Fruit fly (Drosophila melanogaster) whole organism, embryonic: ENCODE data around the gene Elp5.

ENCODE experiments used
- Abd-B ChIP-seq: fragments of 200-800 bp; sonication (Bioruptor generic); optimal IDR thresholded peaks from 2 replicates; lab custom pipeline; 2018; ENCODE audit warnings: missing biosample characterization, mild to moderate bottlenecking, missing genetic modification characterization, moderate library complexity
- Ada2b ChIP-seq: fragments of 200-800 bp; sonication (Bioruptor generic); IDR thresholded peaks from 2 replicates; pipeline ENCODE4 v1.3.6; 2022; ENCODE audit warnings: missing biosample characterization, missing genetic modification characterization
- Adf1 ChIP-seq: fragments of 200-800 bp; sonication (Bioruptor generic); IDR thresholded peaks from 2 replicates; pipeline ENCODE4 v1.3.6; 2022; ENCODE audit warnings: missing biosample characterization, missing genetic modification characterization
- Blimp-1 ChIP-seq: fragments of 200-800 bp; sonication (Bioruptor generic); optimal IDR thresholded peaks from 3 replicates; lab custom pipeline; 2018; ENCODE audit warnings: missing biosample characterization, missing genetic modification characterization, mild to moderate bottlenecking, moderate library complexity, missing genetic modification reagents
- CG11093 ChIP-seq: fragments of 200-800 bp; sonication (Bioruptor generic); IDR thresholded peaks from 3 replicates; pipeline ENCODE4 v1.3.6; 2022; ENCODE audit warnings: missing biosample characterization, missing genetic modification characterization
- CG11696 ChIP-seq: fragments of 200-800 bp; sonication (Bioruptor generic); IDR thresholded peaks from 2 replicates; pipeline ENCODE4 v1.3.6; 2022; ENCODE audit warnings: missing biosample characterization, missing genetic modification characterization
- CG12659 ChIP-seq: fragments of 200-800 bp; sonication (Bioruptor generic); optimal IDR thresholded peaks from 3 replicates; lab custom pipeline; 2017; ENCODE audit warnings: mild to moderate bottlenecking, missing biosample characterization, missing genetic modification reagents, missing genetic modification characterization
- CG13287 ChIP-seq: fragments of 200-800 bp; sonication (Bioruptor generic); IDR thresholded peaks from 2 replicates; pipeline ENCODE4 v1.3.6; 2022; ENCODE audit warnings: missing biosample characterization, missing genetic modification characterization; ENCODE audit not compliant: partially characterized antibody
- CG14860 ChIP-seq: fragments of 200-800 bp; sonication (Bioruptor generic); IDR thresholded peaks from 3 replicates; pipeline ENCODE4 v1.3.6; 2022; ENCODE audit warnings: missing biosample characterization, missing genetic modification characterization; ENCODE audit not compliant: partially characterized antibody
- CG1529 ChIP-seq: fragments of 200-800 bp; sonication (Bioruptor generic); optimal IDR thresholded peaks from 3 replicates; lab custom pipeline; 2018; ENCODE audit warnings: missing biosample characterization, missing genetic modification characterization
- CG16863 ChIP-seq: fragments of 200-800 bp; sonication (Bioruptor generic); optimal IDR thresholded peaks from 3 replicates; lab custom pipeline; 2016; ENCODE audit warnings: missing biosample characterization, missing genetic modification characterization
- CG17186 ChIP-seq: fragments of 200-800 bp; sonication (Bioruptor generic); optimal IDR thresholded peaks from 3 replicates; lab custom pipeline; 2017; ENCODE audit warnings: missing biosample characterization, missing genetic modification reagents, missing genetic modification characterization
- CG17612 ChIP-seq: fragments of 200-800 bp; sonication (Bioruptor generic); IDR thresholded peaks from 2 replicates; pipeline ENCODE4 v1.3.6; 2022; ENCODE audit warnings: missing biosample characterization, missing genetic modification characterization
- CG2116 ChIP-seq: fragments of 200-800 bp; sonication (Bioruptor generic); optimal IDR thresholded peaks from 3 replicates; lab custom pipeline; 2018; ENCODE audit warnings: missing biosample characterization, mild to moderate bottlenecking, missing genetic modification characterization
- CG32772 ChIP-seq: fragments of 200-800 bp; sonication (Bioruptor generic); IDR thresholded peaks from 2 replicates; pipeline ENCODE4 v1.3.6; 2022; ENCODE audit warnings: missing biosample characterization, missing genetic modification characterization
- CG3838 ChIP-seq: fragments of 200-800 bp; sonication (Bioruptor generic); optimal IDR thresholded peaks from 3 replicates; lab custom pipeline; 2016; ENCODE audit warnings: missing biosample characterization, missing genetic modification characterization
- CG3847 ChIP-seq: fragments of 200-800 bp; sonication (Bioruptor generic); IDR thresholded peaks from 2 replicates; pipeline ENCODE4 v1.3.6; 2022; ENCODE audit warnings: missing biosample characterization, missing genetic modification characterization
- CG6854 ChIP-seq: fragments of 200-800 bp; sonication (Bioruptor generic); optimal IDR thresholded peaks from 3 replicates; lab custom pipeline; 2017; ENCODE audit warnings: missing biosample characterization, mild to moderate bottlenecking, missing genetic modification characterization
- CG7357 ChIP-seq: fragments of 200-800 bp; sonication (Bioruptor generic); IDR thresholded peaks from 3 replicates; pipeline ENCODE4 v1.3.6; 2022; ENCODE audit warnings: missing biosample characterization, missing genetic modification characterization
- CG7928 ChIP-seq: fragments of 200-800 bp; sonication (Bioruptor generic); optimal IDR thresholded peaks from 2 replicates; lab custom pipeline; 2017; ENCODE audit warnings: missing biosample characterization, mild to moderate bottlenecking, missing genetic modification characterization
- CG8359 ChIP-seq: fragments of 200-800 bp; sonication (Bioruptor generic); optimal IDR thresholded peaks from 2 replicates; lab custom pipeline; 2017; ENCODE audit warnings: missing biosample characterization, mild to moderate bottlenecking, missing genetic modification characterization, borderline replicate concordance
- Deaf1 ChIP-seq: fragments of 200-800 bp; optimal IDR thresholded peaks from 3 replicates; lab custom pipeline; 2019; ENCODE audit warnings: missing biosample characterization, mild to moderate bottlenecking, missing genetic modification characterization, moderate library complexity
- Drgx ChIP-seq: fragments of 200-800 bp; sonication (Bioruptor generic); IDR thresholded peaks from 2 replicates; pipeline ENCODE4 v1.3.6; 2022; ENCODE audit warnings: missing biosample characterization, missing genetic modification characterization
- Gug ChIP-seq: fragments of 200-800 bp; sonication (Bioruptor generic); IDR thresholded peaks from 4 replicates; pipeline ENCODE4 v1.3.6; 2022; ENCODE audit warnings: missing biosample characterization, missing genetic modification characterization
- H2.0 ChIP-seq: fragments of 200-800 bp; sonication (Bioruptor generic); IDR thresholded peaks from 2 replicates; pipeline ENCODE4 v1.3.6; 2022; ENCODE audit warnings: missing biosample characterization, missing genetic modification characterization
- HmgD ChIP-seq: fragments of 200-800 bp; sonication (Bioruptor generic); optimal IDR thresholded peaks from 3 replicates; lab custom pipeline; 2016; ENCODE audit warnings: missing biosample characterization, missing genetic modification characterization
- Jarid2 ChIP-seq: fragments of 200-800 bp; sonication (Bioruptor generic); optimal IDR thresholded peaks from 3 replicates; lab custom pipeline; 2017; ENCODE audit warnings: mild to moderate bottlenecking, missing biosample characterization, missing genetic modification reagents, missing genetic modification characterization
- Med ChIP-seq: fragments of 200-800 bp; sonication (Bioruptor generic); peaks from one replicate; lab custom pipeline; 2016; ENCODE audit warnings: missing biosample characterization, missing genetic modification characterization, mild to moderate bottlenecking, inconsistent platforms, moderate library complexity
- Nf-YB ChIP-seq: fragments of 200-800 bp; sonication (Bioruptor generic); optimal IDR thresholded peaks from 3 replicates; lab custom pipeline; 2019; ENCODE audit warnings: missing biosample characterization, mild to moderate bottlenecking, missing genetic modification characterization, moderate library complexity
- Sry-δ ChIP-seq: fragments of 200-800 bp; sonication (Bioruptor generic); optimal IDR thresholded peaks from 2 replicates; lab custom pipeline; 2016; ENCODE audit warnings: missing biosample characterization, missing genetic modification characterization
- Tbp ChIP-seq: fragments of >200 bp; optimal IDR thresholded peaks from 2 replicates; lab custom pipeline; 2018; ENCODE audit warnings: missing biosample characterization, missing genetic modification characterization
- Trl ChIP-seq, 3 experiments: fragments of >200 bp in 2 of 3; fragments of 200-800 bp in 1 of 3; sonication (Bioruptor generic) in 1 of 3; optimal IDR thresholded peaks; 2 replicates in 1 of 3; 3 replicates in 2 of 3; lab custom pipeline; 2016 to 2017; ENCODE audit warnings: missing biosample characterization in 1 of 3, missing genetic modification characterization in 1 of 3
- amos ChIP-seq: fragments of 200-800 bp; sonication (Bioruptor generic); IDR thresholded peaks from 2 replicates; pipeline ENCODE4 v1.3.6; 2022; ENCODE audit warnings: missing biosample characterization, missing genetic modification characterization; ENCODE audit not compliant: partially characterized antibody
- az2 ChIP-seq: fragments of 200-800 bp; sonication (Bioruptor generic); optimal IDR thresholded peaks from 3 replicates; lab custom pipeline; 2016; ENCODE audit warnings: missing biosample characterization, missing genetic modification characterization
- bbx ChIP-seq: fragments of 200-800 bp; sonication (Bioruptor generic); IDR thresholded peaks from 2 replicates; pipeline ENCODE4 v1.3.6; 2022; ENCODE audit warnings: missing biosample characterization, missing genetic modification characterization; ENCODE audit not compliant: partially characterized antibody
- chm ChIP-seq: fragments of 200-800 bp; sonication (Bioruptor generic); IDR thresholded peaks from 2 replicates; pipeline ENCODE4 v1.3.6; 2022; ENCODE audit warnings: missing biosample characterization, missing genetic modification characterization
- ci ChIP-seq: fragments of 200-800 bp; sonication (Bioruptor generic); IDR thresholded peaks from 3 replicates; pipeline ENCODE4 v1.3.6; 2022; ENCODE audit warnings: missing biosample characterization, missing genetic modification characterization
- dysf ChIP-seq: fragments of 200-800 bp; sonication (Bioruptor generic); IDR thresholded peaks from 3 replicates; pipeline ENCODE4 v1.3.6; 2022; ENCODE audit warnings: missing biosample characterization, missing genetic modification characterization
- exex ChIP-seq: fragments of 200-800 bp; sonication (Bioruptor generic); optimal IDR thresholded peaks from 4 replicates; lab custom pipeline; 2018; ENCODE audit warnings: missing biosample characterization, mild to moderate bottlenecking, missing genetic modification characterization, moderate library complexity
- gem ChIP-seq: fragments of 200-800 bp; sonication (Bioruptor generic); optimal IDR thresholded peaks from 2 replicates; lab custom pipeline; 2019; ENCODE audit warnings: missing biosample characterization, mild to moderate bottlenecking, missing genetic modification characterization, moderate library complexity
- gfzf ChIP-seq: fragments of 200-800 bp; sonication (Bioruptor generic); optimal IDR thresholded peaks from 2 replicates; lab custom pipeline; 2016; ENCODE audit warnings: missing biosample characterization, mild to moderate bottlenecking, missing genetic modification characterization, moderate library complexity
- maf-S ChIP-seq: fragments of 200-800 bp; sonication (Bioruptor generic); optimal IDR thresholded peaks from 2 replicates; lab custom pipeline; 2016; ENCODE audit warnings: missing biosample characterization, missing genetic modification characterization
- nmo ChIP-seq: fragments of 200-800 bp; sonication (Bioruptor generic); optimal IDR thresholded peaks from 2 replicates; lab custom pipeline; 2018; ENCODE audit warnings: missing biosample characterization, mild to moderate bottlenecking, missing genetic modification characterization, moderate library complexity
- oc ChIP-seq: fragments of 200-800 bp; sonication (Bioruptor generic); optimal IDR thresholded peaks from 2 replicates; lab custom pipeline; 2018; ENCODE audit warnings: missing biosample characterization, mild to moderate bottlenecking, missing genetic modification characterization, moderate library complexity
- pfk ChIP-seq: fragments of 200-800 bp; sonication (Bioruptor generic); optimal IDR thresholded peaks from 2 replicates; lab custom pipeline; 2018; ENCODE audit warnings: missing biosample characterization, mild to moderate bottlenecking, missing genetic modification characterization, moderate library complexity
- row ChIP-seq: fragments of 200-800 bp; sonication (Bioruptor generic); IDR thresholded peaks from 3 replicates; pipeline ENCODE4 v1.3.6; 2022; ENCODE audit warnings: missing biosample characterization, missing genetic modification characterization
- schlank ChIP-seq: fragments of 200-800 bp; sonication (Bioruptor generic); optimal IDR thresholded peaks from 2 replicates; lab custom pipeline; 2018; ENCODE audit warnings: missing biosample characterization, mild to moderate bottlenecking, missing genetic modification characterization
- sima ChIP-seq: fragments of 200-800 bp; sonication (Bioruptor generic); optimal IDR thresholded peaks from 2 replicates; lab custom pipeline; 2016; ENCODE audit warnings: missing biosample characterization, missing genetic modification characterization
- sr ChIP-seq: fragments of 200-800 bp; sonication (Bioruptor generic); IDR thresholded peaks from 3 replicates; pipeline ENCODE4 v1.3.6; 2022; ENCODE audit warnings: missing biosample characterization, missing genetic modification characterization
- ssp ChIP-seq: fragments of 200-800 bp; sonication (Bioruptor generic); IDR thresholded peaks from 2 replicates; pipeline ENCODE4 v1.3.6; 2022; ENCODE audit warnings: missing biosample characterization, missing genetic modification characterization

Gene Elp5

dm6 chr3L:2262515-2262944 is 5.3 kb downstream of the Elp5 start, which contains the start of the genes oxt and CG13807 (continued):
- no peak for TF ChIP-seq maf-S
- TF ChIP-seq ci, result peak; percentile 94
- TF ChIP-seq Nf-YB (GFP tag; lab: Kevin White, UChicago), result peak; percentile 66
- peak; percentile 68 for TF ChIP-seq oc (tag; lab: Kevin White, UChicago)
- peak; percentile 70 for TF ChIP-seq CG17612
- TF ChIP-seq CG11093 (GFP tag; lab: Robert Waterston, UW), result peak; percentile 84
- TF ChIP-seq Drgx (GFP tag; lab: Robert Waterston, UW), result peak; percentile 85
- no peak for TF ChIP-seq HmgD (GFP tag; lab: Kevin White, UChicago)
- TF ChIP-seq Blimp-1 (GFP tag; lab: Kevin White, UChicago), result peak; percentile 76
- TF ChIP-seq Med, result peak; percentile 89
- no peak for TF ChIP-seq Trl (optimal IDR thresholded peaks at IDR 0.05; lab: Kevin White, UChicago)
- peak; percentile 58 for TF ChIP-seq Trl (GFP tag; optimal IDR thresholded peaks at IDR 0.05; lab: Kevin White, UChicago)
- TF ChIP-seq az2 (GFP tag; lab: Kevin White, UChicago), result peak; percentile 87
- TF ChIP-seq Sry-δ (GFP tag; lab: Kevin White, UChicago), result peak; percentile 46
- TF ChIP-seq row, result peak; percentile 97
- TF ChIP-seq nmo (GFP tag; lab: Kevin White, UChicago), result peak; percentile 95
- TF ChIP-seq CG13287, result peak; percentile 62
- TF ChIP-seq CG12659 (GFP tag; lab: Kevin White, UChicago), result peak; percentile 92
- peak; percentile 88 for TF ChIP-seq Abd-B (GFP tag; lab: Kevin White, UChicago)
- peak; percentile 75 for TF ChIP-seq CG7357
- peak; percentile 92 for TF ChIP-seq H2.0 (GFP tag; lab: Robert Waterston, UW)
- no peak for TF ChIP-seq CG3838 (GFP tag; lab: Kevin White, UChicago)
- TF ChIP-seq Jarid2 (GFP tag; lab: Kevin White, UChicago), result peak; percentile 55
- peak; percentile 62 for TF ChIP-seq exex (tag; lab: Kevin White, UChicago)
- TF ChIP-seq Adf1 (GFP tag; lab: Robert Waterston, UW), result peak; percentile 71
- peak; percentile 93 for TF ChIP-seq gem
- 0 out of 2 replicates have a peak, but pooled peaks have one; percentile 16 for TF ChIP-seq bbx (GFP tag; lab: Robert Waterston, UW)
- TF ChIP-seq CG32772 (GFP tag; lab: Robert Waterston, UW), result peak; percentile 86
- no peak for TF ChIP-seq pfk (GFP tag; lab: Kevin White, UChicago)
- peak; percentile 93 for TF ChIP-seq dysf
- peak; percentile 83 for TF ChIP-seq CG3847 (GFP tag; lab: Robert Waterston, UW)
- TF ChIP-seq schlank (tag; lab: Kevin White, UChicago), result peak; percentile 64
- peak; percentile 76 for TF ChIP-seq CG2116
- no peak for TF ChIP-seq CG14860
- TF ChIP-seq amos (GFP tag; lab: Robert Waterston, UW), result no peak
- peak; percentile 75 for TF ChIP-seq CG1529 (GFP tag; lab: Kevin White, UChicago)
- TF ChIP-seq CG6854, result peak; percentile 39
- peak; percentile 78 for TF ChIP-seq Ada2b (GFP tag; lab: Robert Waterston, UW)
- TF ChIP-seq Tbp (GFP tag; lab: Kevin White, UChicago), result no peak
- peak; percentile 71 for TF ChIP-seq gfzf (GFP tag; lab: Kevin White, UChicago)
- TF ChIP-seq Gug (GFP tag; lab: Robert Waterston, UW), result peak; percentile 91
- peak; percentile 44 for TF ChIP-seq CG8359 (GFP tag; lab: Kevin White, UChicago)
- peak; percentile 50 for TF ChIP-seq CG7928 (GFP tag; lab: Kevin White, UChicago)
- no peak for TF ChIP-seq sima (GFP tag; lab: Kevin White, UChicago)
- TF ChIP-seq ssp (GFP tag; lab: Robert Waterston, UW), result peak; percentile 82
- TF ChIP-seq chm, result peak; percentile 81
- TF ChIP-seq CG17186, result peak; percentile 71
- TF ChIP-seq CG11696 (GFP tag; lab: Robert Waterston, UW), result peak; percentile 59
- peak; percentile 44; the same call in 1 of the 3 replicates for TF ChIP-seq sr (GFP tag; lab: Robert Waterston, UW)
- TF ChIP-seq CG16863 (GFP tag; lab: Kevin White, UChicago), result peak; percentile 13
- no peak for TF ChIP-seq Deaf1 (tag; lab: Kevin White, UChicago)
